Fruit fly (Drosophila melanogaster) whole organism, embryonic: ENCODE data around the gene Cortactin.

Experiments
- Ada2b ChIP-seq: fragments of 200-800 bp; sonication (Bioruptor generic); IDR thresholded peaks from 2 replicates; pipeline ENCODE4 v1.3.6; 2022; ENCODE audit warnings: missing biosample characterization, missing genetic modification characterization
- Antp ChIP-seq: fragments of 200-800 bp; sonication (Bioruptor generic); optimal IDR thresholded peaks from 3 replicates; lab custom pipeline; 2016; ENCODE audit warnings: missing biosample characterization, missing genetic modification characterization
- Asciz ChIP-seq: fragments of 200-800 bp; sonication (Bioruptor generic); optimal IDR thresholded peaks from 2 replicates; lab custom pipeline; 2017; ENCODE audit warnings: missing biosample characterization, mild to moderate bottlenecking, missing genetic modification characterization, missing genetic modification reagents
- Bgb ChIP-seq: fragments of 200-800 bp; sonication (Bioruptor generic); IDR thresholded peaks from 2 replicates; pipeline ENCODE4 v1.3.6; 2022; ENCODE audit warnings: missing biosample characterization, missing genetic modification characterization; ENCODE audit not compliant: partially characterized antibody
- CG10959 ChIP-seq: fragments of 200-800 bp; sonication (Bioruptor generic); IDR thresholded peaks from 2 replicates; pipeline ENCODE4 v1.3.6; 2022; ENCODE audit warnings: missing biosample characterization, missing genetic modification characterization
- CG11723 ChIP-seq: fragments of 200-800 bp; sonication (Bioruptor generic); optimal IDR thresholded peaks from 2 replicates; lab custom pipeline; 2017; ENCODE audit warnings: missing biosample characterization, mild to moderate bottlenecking, missing genetic modification characterization
- CG12236 ChIP-seq: fragments of 200-800 bp; sonication (Bioruptor generic); optimal IDR thresholded peaks from 2 replicates; lab custom pipeline; 2016; ENCODE audit warnings: missing biosample characterization, missing genetic modification characterization
- CG1603 ChIP-seq: fragments of 200-800 bp; sonication (Bioruptor generic); optimal IDR thresholded peaks from 2 replicates; lab custom pipeline; 2019; ENCODE audit warnings: missing biosample characterization, mild to moderate bottlenecking, missing genetic modification characterization, moderate library complexity
- CG16815 ChIP-seq: fragments of 200-800 bp; sonication (Bioruptor generic); optimal IDR thresholded peaks from 3 replicates; lab custom pipeline; 2017; ENCODE audit warnings: missing biosample characterization, mild to moderate bottlenecking, missing genetic modification characterization
- CG17328 ChIP-seq: fragments of 200-800 bp; sonication (Bioruptor generic); IDR thresholded peaks from 2 replicates; pipeline ENCODE4 v1.3.6; 2022; ENCODE audit warnings: missing biosample characterization, missing genetic modification characterization
- CG17802 ChIP-seq: fragments of 200-800 bp; sonication (Bioruptor generic); optimal IDR thresholded peaks from 2 replicates; lab custom pipeline; 2018; ENCODE audit warnings: missing biosample characterization, mild to moderate bottlenecking, missing genetic modification characterization, moderate library complexity
- CG18599 ChIP-seq: fragments of 200-800 bp; sonication (Bioruptor generic); optimal IDR thresholded peaks from 3 replicates; lab custom pipeline; 2017; ENCODE audit warnings: missing biosample characterization, missing genetic modification characterization, mild to moderate bottlenecking, moderate library complexity, missing genetic modification reagents
- CG2120 ChIP-seq: fragments of 200-800 bp; sonication (Bioruptor generic); optimal IDR thresholded peaks from 3 replicates; lab custom pipeline; 2016; ENCODE audit warnings: missing biosample characterization, missing genetic modification characterization
- CG30403 ChIP-seq: fragments of 200-800 bp; sonication (Bioruptor generic); optimal IDR thresholded peaks from 3 replicates; lab custom pipeline; 2016; ENCODE audit warnings: missing biosample characterization, missing genetic modification characterization
- CG33557 ChIP-seq: fragments of 200-800 bp; sonication (Bioruptor generic); optimal IDR thresholded peaks from 2 replicates; lab custom pipeline; 2019; ENCODE audit warnings: missing biosample characterization, mild to moderate bottlenecking, missing genetic modification characterization, moderate library complexity
- CG43689 ChIP-seq: fragments of 200-800 bp; sonication (Bioruptor generic); IDR thresholded peaks from 2 replicates; pipeline ENCODE4 v1.3.6; 2022; ENCODE audit warnings: missing biosample characterization, missing genetic modification characterization
- CG6272 ChIP-seq: fragments of 200-800 bp; sonication (Bioruptor generic); IDR thresholded peaks from 2 replicates; pipeline ENCODE4 v1.3.6; 2022; ENCODE audit warnings: missing biosample characterization, missing genetic modification characterization
- CG6791 ChIP-seq: fragments of 200-800 bp; sonication (Bioruptor generic); IDR thresholded peaks from 3 replicates; pipeline ENCODE4 v1.3.6; 2022; ENCODE audit warnings: missing biosample characterization, missing genetic modification characterization; ENCODE audit not compliant: partially characterized antibody
- CG7357 ChIP-seq: fragments of 200-800 bp; sonication (Bioruptor generic); IDR thresholded peaks from 3 replicates; pipeline ENCODE4 v1.3.6; 2022; ENCODE audit warnings: missing biosample characterization, missing genetic modification characterization
- CG7786 ChIP-seq: fragments of 200-800 bp; sonication (Bioruptor generic); optimal IDR thresholded peaks from 2 replicates; lab custom pipeline; 2016; ENCODE audit warnings: missing biosample characterization, missing genetic modification characterization
- CG7987 ChIP-seq: fragments of 200-800 bp; sonication (Bioruptor generic); optimal IDR thresholded peaks from 2 replicates; lab custom pipeline; 2018; ENCODE audit warnings: missing biosample characterization, mild to moderate bottlenecking, missing genetic modification characterization, moderate library complexity
- CG9215 ChIP-seq: fragments of 200-800 bp; sonication (Bioruptor generic); IDR thresholded peaks from 2 replicates; pipeline ENCODE4 v1.3.6; 2022; ENCODE audit warnings: missing biosample characterization, missing genetic modification characterization
- Camta ChIP-seq: fragments of 200-800 bp; sonication (Bioruptor generic); optimal IDR thresholded peaks from 2 replicates; lab custom pipeline; 2016; ENCODE audit warnings: missing biosample characterization, missing genetic modification characterization
- Dbx ChIP-seq: fragments of 200-800 bp; sonication (Bioruptor generic); IDR thresholded peaks from 3 replicates; pipeline ENCODE4 v1.3.6; 2022; ENCODE audit warnings: missing biosample characterization, missing genetic modification characterization
- Hand ChIP-seq: fragments of 200-800 bp; sonication (Bioruptor generic); optimal IDR thresholded peaks from 2 replicates; lab custom pipeline; 2017; ENCODE audit warnings: mild to moderate bottlenecking, missing biosample characterization, missing genetic modification reagents, missing genetic modification characterization
- Med ChIP-seq: fragments of 200-800 bp; sonication (Bioruptor generic); peaks from one replicate; lab custom pipeline; 2016; ENCODE audit warnings: missing biosample characterization, missing genetic modification characterization, mild to moderate bottlenecking, inconsistent platforms, moderate library complexity
- Meics ChIP-seq: fragments of 200-800 bp; sonication (Bioruptor generic); optimal IDR thresholded peaks from 2 replicates; lab custom pipeline; 2017; ENCODE audit warnings: missing biosample characterization, mild to moderate bottlenecking, missing genetic modification characterization
- Nf-YB ChIP-seq: fragments of 200-800 bp; sonication (Bioruptor generic); optimal IDR thresholded peaks from 3 replicates; lab custom pipeline; 2019; ENCODE audit warnings: missing biosample characterization, mild to moderate bottlenecking, missing genetic modification characterization, moderate library complexity
- NfI ChIP-seq: fragments of 200-800 bp; sonication (Bioruptor generic); optimal IDR thresholded peaks from 3 replicates; lab custom pipeline; 2018; ENCODE audit warnings: missing biosample characterization, mild to moderate bottlenecking, missing genetic modification characterization, moderate library complexity
- Sry-δ ChIP-seq: fragments of 200-800 bp; sonication (Bioruptor generic); optimal IDR thresholded peaks from 2 replicates; lab custom pipeline; 2016; ENCODE audit warnings: missing biosample characterization, missing genetic modification characterization
- az2 ChIP-seq: fragments of 200-800 bp; sonication (Bioruptor generic); optimal IDR thresholded peaks from 3 replicates; lab custom pipeline; 2016; ENCODE audit warnings: missing biosample characterization, missing genetic modification characterization
- cg ChIP-seq: fragments of 200-800 bp; sonication (Bioruptor generic); optimal IDR thresholded peaks from 3 replicates; lab custom pipeline; 2019; ENCODE audit warnings: missing biosample characterization, mild to moderate bottlenecking, missing genetic modification characterization, moderate library complexity
- chinmo ChIP-seq: fragments of 200-800 bp; sonication (Bioruptor generic); IDR thresholded peaks from 4 replicates; pipeline ENCODE4 v1.3.6; 2022; ENCODE audit warnings: missing biosample characterization, missing genetic modification characterization; ENCODE audit not compliant: partially characterized antibody
- cwo ChIP-seq: fragments of 200-800 bp; sonication (Bioruptor generic); optimal IDR thresholded peaks from 3 replicates; lab custom pipeline; 2017; ENCODE audit warnings: missing biosample characterization, missing genetic modification characterization, mild to moderate bottlenecking, moderate library complexity, missing genetic modification reagents
- exex ChIP-seq: fragments of 200-800 bp; sonication (Bioruptor generic); optimal IDR thresholded peaks from 4 replicates; lab custom pipeline; 2018; ENCODE audit warnings: missing biosample characterization, mild to moderate bottlenecking, missing genetic modification characterization, moderate library complexity
- grau ChIP-seq: fragments of 200-800 bp; optimal IDR thresholded peaks from 3 replicates; lab custom pipeline; 2019; ENCODE audit warnings: missing biosample characterization, mild to moderate bottlenecking, missing genetic modification characterization, moderate library complexity
- grn ChIP-seq: fragments of 200-800 bp; sonication (Bioruptor generic); optimal IDR thresholded peaks from 3 replicates; lab custom pipeline; 2017; ENCODE audit warnings: missing biosample characterization, missing genetic modification characterization
- hkb ChIP-seq, 2 experiments: fragments of 200-800 bp in 1 of 2; fragments of >200 bp in 1 of 2; sonication (Bioruptor generic) in 1 of 2; IDR thresholded peaks in 1 of 2; optimal IDR thresholded peaks in 1 of 2; 2 replicates each; pipeline versions ENCODE4 v1.3.6 to Lab custom; 2017 to 2022; ENCODE audit warnings: missing biosample characterization in 1 of 2, missing genetic modification characterization in 1 of 2
- jing ChIP-seq: fragments of 200-800 bp; sonication (Bioruptor generic); optimal IDR thresholded peaks from 2 replicates; lab custom pipeline; 2018; ENCODE audit warnings: missing biosample characterization, mild to moderate bottlenecking, missing genetic modification characterization
- klu ChIP-seq: fragments of 200-800 bp; sonication (Bioruptor generic); IDR thresholded peaks from 2 replicates; pipeline ENCODE4 v1.3.6; 2022; ENCODE audit warnings: missing biosample characterization, missing genetic modification characterization
- row ChIP-seq: fragments of 200-800 bp; sonication (Bioruptor generic); IDR thresholded peaks from 3 replicates; pipeline ENCODE4 v1.3.6; 2022; ENCODE audit warnings: missing biosample characterization, missing genetic modification characterization
- sd ChIP-seq: fragments of 200-800 bp; sonication (Bioruptor generic); optimal IDR thresholded peaks from 3 replicates; lab custom pipeline; 2018; ENCODE audit warnings: missing biosample characterization, mild to moderate bottlenecking, missing genetic modification characterization, moderate library complexity
- sens ChIP-seq: fragments of 200-800 bp; sonication (Bioruptor generic); peaks from one replicate; lab custom pipeline; 2016; ENCODE audit warnings: missing biosample characterization, missing genetic modification characterization
- sug ChIP-seq: fragments of 200-800 bp; optimal IDR thresholded peaks from 2 replicates; lab custom pipeline; 2019; ENCODE audit warnings: missing biosample characterization, mild to moderate bottlenecking, missing genetic modification characterization, moderate library complexity
- tgo ChIP-seq: fragments of 200-800 bp; sonication (Bioruptor generic); IDR thresholded peaks from 3 replicates; pipeline ENCODE4 v1.3.6; 2022; ENCODE audit warnings: missing biosample characterization, missing genetic modification characterization
- tna ChIP-seq: fragments of 200-800 bp; sonication (Bioruptor generic); IDR thresholded peaks from 2 replicates; pipeline ENCODE4 v1.3.6; 2022; ENCODE audit warnings: missing biosample characterization, missing genetic modification characterization; ENCODE audit not compliant: partially characterized antibody
- zfh1 ChIP-seq: fragments of 200-800 bp; sonication (Bioruptor generic); IDR thresholded peaks from 3 replicates; pipeline ENCODE4 v1.3.6; 2022; ENCODE audit warnings: missing biosample characterization, missing genetic modification characterization

Cortactin gene

DNA sequence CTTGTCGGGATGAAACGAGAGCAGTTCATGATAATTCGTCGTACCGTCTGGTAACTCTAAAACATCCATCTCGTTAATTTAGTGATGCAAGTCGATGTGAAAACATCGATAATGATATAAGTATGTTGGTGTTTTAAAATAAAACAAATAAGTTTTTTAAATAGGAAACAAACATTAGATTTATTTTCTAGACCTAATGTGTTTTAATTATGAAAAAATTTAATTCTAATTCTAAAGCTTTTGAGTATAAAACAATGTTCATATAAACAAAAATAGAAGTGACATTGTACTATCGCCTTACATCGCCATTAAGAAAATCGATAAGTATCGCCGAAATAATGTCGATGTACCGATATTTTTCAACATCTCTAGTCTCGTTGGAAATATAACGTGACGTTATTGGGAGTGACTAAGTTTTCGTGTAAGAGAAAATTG, 46.8 kb upstream of the Cortactin start, which contains the start of gene Rab11 (continued):
- TF ChIP-seq Ada2b (GFP tag; lab: Robert Waterston, UW) (0 out of 2 replicates have a peak, but pooled peaks have one; percentile 14), tna (peak; percentile 67), CG18599 (GFP tag; lab: Kevin White, UChicago) (peak; percentile 54), Nf-YB (GFP tag; lab: Kevin White, UChicago) (no peak), jing (GFP tag; lab: Kevin White, UChicago) (no peak), row (peak; percentile 83), NfI (peak; percentile 47), CG2120 (GFP tag; lab: Kevin White, UChicago) (peak; percentile 68), Dbx (peak; percentile 57; the same call in 2 of the 3 replicates), CG7357 (no peak), tgo (GFP tag; lab: Robert Waterston, UW) (peak; percentile 43; the same call in 2 of the 3 replicates), sens (GFP tag; lab: Kevin White, UChicago) (peak; percentile 91), Med (peak; percentile 57), CG33557 (GFP tag; lab: Kevin White, UChicago) (peak; percentile 35), Bgb (GFP tag; lab: Robert Waterston, UW) (peak; percentile 91), CG17802 (tag; lab: Kevin White, UChicago) (no peak), Asciz (GFP tag; lab: Kevin White, UChicago) (peak; percentile 40), zfh1 (GFP tag; lab: Robert Waterston, UW) (0 out of 3 replicates have a peak, but pooled peaks have one; percentile 35)
- TF ChIP-seq, all 482 proteins: peak for 223

DNA sequence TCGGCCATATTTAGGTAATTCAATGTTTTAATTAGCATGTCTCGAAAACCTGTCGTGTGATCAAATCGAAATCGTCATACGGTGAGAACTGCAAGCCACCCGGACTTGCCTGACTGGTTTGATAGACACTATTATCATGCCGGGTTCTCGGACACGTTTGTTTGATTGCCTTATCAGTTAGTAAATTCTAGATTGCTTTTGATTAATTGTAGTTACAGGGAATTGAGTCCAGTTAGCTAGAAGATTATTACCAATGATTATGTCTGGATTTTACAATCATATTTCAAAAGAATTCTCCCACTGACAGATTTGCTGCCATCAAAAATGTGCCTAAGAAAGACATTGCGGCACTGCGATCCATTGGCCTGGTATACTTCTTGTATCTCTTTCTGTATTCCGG, 45.4 kb upstream of the Cortactin start:
- peak; percentile 4 for TF ChIP-seq sd
- TF ChIP-seq CG6272 (GFP tag; lab: Robert Waterston, UW): no peak
- TF ChIP-seq sug (tag; lab: Kevin White, UChicago): peak; percentile 19
- no peak for TF ChIP-seq CG43689 (GFP tag; lab: Robert Waterston, UW)
- peak; percentile 60 for TF ChIP-seq cwo (GFP tag; lab: Kevin White, UChicago)
- no peak for TF ChIP-seq Camta
- TF ChIP-seq grn: peak; percentile 78
- TF ChIP-seq exex (tag; lab: Kevin White, UChicago): peak; percentile 77
- TF ChIP-seq CG17328 (GFP tag; lab: Robert Waterston, UW): no peak

DNA sequence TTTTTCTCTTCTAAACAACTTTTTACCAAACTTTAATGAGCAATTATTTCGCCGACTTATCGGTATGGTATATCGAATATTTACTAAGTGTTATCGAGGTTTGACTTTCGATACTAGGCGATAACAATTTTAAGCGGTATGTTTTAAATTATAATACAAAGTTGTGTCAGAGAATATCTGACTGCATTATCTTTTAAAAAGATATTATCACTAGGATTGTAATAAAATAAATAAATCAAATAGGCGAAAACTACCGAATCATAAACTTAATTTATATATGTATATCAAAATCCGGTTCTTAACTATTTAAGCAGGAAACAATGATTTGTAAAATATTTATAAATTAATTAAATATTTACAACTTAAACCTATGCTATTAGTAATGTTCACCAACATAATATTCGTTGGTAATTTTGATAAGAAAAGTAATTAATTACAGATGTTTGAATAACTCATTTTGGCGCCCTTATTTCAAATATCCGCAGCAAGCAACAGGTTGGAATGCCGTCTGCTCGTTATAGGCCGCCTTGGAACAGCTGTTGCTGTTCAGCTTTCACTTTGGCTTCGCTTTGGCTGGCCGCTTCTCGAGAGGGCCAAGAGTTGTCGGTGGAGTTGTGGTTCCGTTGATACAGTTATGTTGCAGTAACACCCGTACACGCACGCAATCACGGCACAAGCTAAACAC, 43.8 kb upstream of the Cortactin start, which contains the start of the genes Sec15 and rtet:
Gene Sec15 (minus strand): TSS at position 66 of the 685 bp plus-strand sequence.
Gene rtet (plus strand): TSS at position 540 of the 685 bp plus-strand sequence.
- peak; percentile 62 for TF ChIP-seq Meics
- peak; percentile 55 for TF ChIP-seq CG30403 (GFP tag; lab: Kevin White, UChicago)
- no peak for TF ChIP-seq CG7987 (GFP tag; lab: Kevin White, UChicago)
- no peak for TF ChIP-seq CG9215 (GFP tag; lab: Robert Waterston, UW)
- TF ChIP-seq chinmo: 0 out of 4 replicates have a peak, but pooled peaks have one; percentile 30
- peak; percentile 71 for TF ChIP-seq grau
- TF ChIP-seq CG12236: no peak
- peak; percentile 29 for TF ChIP-seq CG16815 (GFP tag; lab: Kevin White, UChicago)
- TF ChIP-seq CG6791: peak; percentile 48; the same call in 1 of the 3 replicates
- TF ChIP-seq klu (GFP tag; lab: Robert Waterston, UW): no peak
- peak; percentile 73 for TF ChIP-seq NfI
- TF ChIP-seq CG11723 (GFP tag; lab: Kevin White, UChicago): peak; percentile 60
- no peak for TF ChIP-seq Antp (GFP tag; lab: Kevin White, UChicago)
- TF ChIP-seq CG7786: peak; percentile 35
- peak; percentile 72 for TF ChIP-seq CG1603 (tag; lab: Kevin White, UChicago)
- TF ChIP-seq cg (GFP tag; lab: Kevin White, UChicago): no peak
- TF ChIP-seq Hand (GFP tag; lab: Kevin White, UChicago): no peak
- TF ChIP-seq CG10959: no peak
- TF ChIP-seq hkb (optimal IDR thresholded peaks at IDR 0.05; lab: Kevin White, UChicago): no peak
- TF ChIP-seq hkb (GFP tag; IDR thresholded peaks at IDR 0.05; lab: Robert Waterston, UW): 0 out of 2 replicates have a peak, but pooled peaks have one; percentile 35
- peak; percentile 22 for TF ChIP-seq Sry-δ (GFP tag; lab: Kevin White, UChicago)
- peak; percentile 33 for TF ChIP-seq az2 (GFP tag; lab: Kevin White, UChicago)
